Worm (Caenorhabditis elegans) whole organism, L2 larva: ENCODE data around the gene nhr-3.

Source experiments
- R02D3.7 ChIP-seq: fragments of 150-350 bp; optimal IDR thresholded peaks from 2 replicates; lab custom pipeline; 2014; ENCODE audit warnings: missing biosample characterization, missing genetic modification characterization
- ZK546.5 ChIP-seq: sonication (generic microtip); optimal IDR thresholded peaks from 2 replicates; lab custom pipeline; 2017; ENCODE audit warnings: missing biosample characterization, missing genetic modification characterization
- aly-2 ChIP-seq: fragments of 150-350 bp; optimal IDR thresholded peaks from 2 replicates; lab custom pipeline; 2014; ENCODE audit warnings: missing biosample characterization, missing genetic modification characterization
- ceh-16 ChIP-seq: fragments of 150-350 bp; optimal IDR thresholded peaks from 2 replicates; lab custom pipeline; 2014; ENCODE audit warnings: missing biosample characterization, missing genetic modification characterization
- ceh-82 ChIP-seq: fragments of 150-350 bp; optimal IDR thresholded peaks from 2 replicates; lab custom pipeline; 2014; ENCODE audit warnings: missing biosample characterization, missing genetic modification characterization
- fos-1 ChIP-seq: fragments of 150-350 bp; optimal IDR thresholded peaks from 2 replicates; lab custom pipeline; 2014; ENCODE audit warnings: missing biosample characterization, missing genetic modification characterization
- nhr-237 ChIP-seq: fragments of 150-350 bp; optimal IDR thresholded peaks from 2 replicates; lab custom pipeline; 2014; ENCODE audit warnings: missing biosample characterization, missing genetic modification characterization
- nhr-6 ChIP-seq: fragments of 150-350 bp; optimal IDR thresholded peaks from 2 replicates; lab custom pipeline; 2014; ENCODE audit warnings: missing biosample characterization, missing genetic modification characterization
- skn-1 ChIP-seq: sonication (generic microtip); optimal IDR thresholded peaks from 2 replicates; lab custom pipeline; 2017; ENCODE audit warnings: missing biosample characterization, missing genetic modification characterization
- snpc-4 ChIP-seq: fragments of 150-350 bp; optimal IDR thresholded peaks from 2 replicates; lab custom pipeline; 2014; ENCODE audit warnings: missing biosample characterization, missing genetic modification characterization
- unc-55 ChIP-seq: fragments of 150-350 bp; sonication (generic microtip); optimal IDR thresholded peaks from 3 replicates; lab custom pipeline; 2014; ENCODE audit warnings: missing biosample characterization, missing genetic modification reagents, missing genetic modification characterization
- zag-1 ChIP-seq: fragments of 150-350 bp; optimal IDR thresholded peaks from 2 replicates; lab custom pipeline; 2014; ENCODE audit warnings: missing biosample characterization, missing genetic modification characterization
- ztf-1 ChIP-seq: fragments of 200-800 bp; sonication (Bioruptor generic); conservative IDR thresholded peaks from 2 replicates; pipeline ENCODE4 v1.3.6; 2022; ENCODE audit warnings: missing genetic modification characterization, missing compliant biosample characterization

DNA sequence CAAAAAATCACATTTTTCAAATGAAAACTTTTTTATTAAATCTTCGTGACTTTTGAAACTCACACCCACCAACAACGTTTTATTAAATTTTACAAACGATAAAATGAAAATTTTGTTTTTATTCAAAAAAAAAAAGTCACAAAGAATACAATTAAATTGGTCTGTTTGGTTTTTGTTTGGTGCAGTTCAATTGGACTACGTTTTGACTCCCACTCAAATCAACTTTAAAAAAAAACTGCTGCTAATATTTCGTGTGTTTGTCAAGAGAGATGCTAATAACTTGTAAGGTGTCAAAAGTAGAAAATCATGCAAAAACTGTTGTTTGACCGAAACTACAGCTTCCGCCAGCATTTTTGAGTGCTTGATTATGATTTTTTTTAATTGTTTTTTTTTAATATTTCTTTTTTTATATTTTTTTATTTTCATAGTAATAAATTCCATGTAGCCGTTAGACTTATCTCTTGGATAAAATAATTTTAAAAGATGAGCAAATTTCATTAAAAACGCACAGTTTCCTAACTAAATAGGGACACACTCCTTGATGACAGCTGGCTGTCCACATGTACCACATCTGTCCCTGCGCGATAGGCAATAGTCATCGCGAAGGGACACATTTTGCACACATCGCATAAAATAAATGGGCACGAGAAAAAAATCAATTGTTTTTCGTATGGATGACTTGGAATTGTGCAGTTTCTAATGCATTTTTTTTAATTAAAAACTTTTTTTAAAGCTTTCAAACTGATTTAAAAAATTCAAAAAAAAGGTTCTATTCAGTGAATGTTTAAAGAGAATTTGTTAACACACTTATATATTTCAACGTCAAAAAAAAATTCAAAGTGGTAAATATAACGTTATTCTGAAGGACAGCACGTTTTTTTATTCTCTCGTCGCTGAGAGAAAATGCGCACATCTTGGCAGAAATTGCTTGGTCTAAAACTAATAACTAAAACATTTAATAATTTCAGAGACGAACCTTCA, 32.7 kb upstream of the nhr-3 start:
- TF ChIP-seq fos-1 (tag; lab: Kevin White, UChicago): peak; percentile 99
- peak; percentile 92 for TF ChIP-seq snpc-4 (tag; lab: Kevin White, UChicago)
- no peak for TF ChIP-seq ztf-1 (GFP tag; lab: Robert Waterston, UW)
- peak; percentile 100 for TF ChIP-seq ceh-82 (tag; lab: Kevin White, UChicago)
- peak; percentile 98 for TF ChIP-seq nhr-237 (tag; lab: Kevin White, UChicago)
- peak; percentile 97 for TF ChIP-seq ceh-16
- peak; percentile 99 for TF ChIP-seq unc-55 (GFP tag; lab: Kevin White, UChicago)
- TF ChIP-seq ZK546.5: peak; percentile 88
- TF ChIP-seq R02D3.7 (tag; lab: Kevin White, UChicago): peak; percentile 83
- TF ChIP-seq aly-2 (tag; lab: Kevin White, UChicago): peak; percentile 97
- TF ChIP-seq zag-1 (tag; lab: Kevin White, UChicago): peak; percentile 99
- peak; percentile 85 for TF ChIP-seq skn-1 (tag; lab: Kevin White, UChicago)
- TF ChIP-seq nhr-6 (tag; lab: Kevin White, UChicago): peak; percentile 99
